Worm (Caenorhabditis elegans) whole organism, L3 larva: ENCODE data around the gene spp-14.

Source experiments
- R02D3.7 ChIP-seq: fragments of 150-350 bp; optimal IDR thresholded peaks from 2 replicates; lab custom pipeline; 2014; ENCODE audit warnings: missing biosample characterization, missing genetic modification characterization
- ama-1 ChIP-seq: fragments of 150-350 bp; optimal IDR thresholded peaks from 2 replicates; lab custom pipeline; 2018
- ceh-28 ChIP-seq: fragments of 150-350 bp; optimal IDR thresholded peaks from 2 replicates; lab custom pipeline; 2014; ENCODE audit warnings: missing biosample characterization, missing genetic modification reagents, missing genetic modification characterization
- ceh-82 ChIP-seq: fragments of 150-350 bp; optimal IDR thresholded peaks from 2 replicates; lab custom pipeline; 2014; ENCODE audit warnings: missing biosample characterization, missing genetic modification characterization
- fos-1 ChIP-seq: fragments of 150-350 bp; optimal IDR thresholded peaks from 2 replicates; lab custom pipeline; 2014; ENCODE audit warnings: missing biosample characterization, missing genetic modification characterization
- lin-15B ChIP-seq: fragments of 150-350 bp; optimal IDR thresholded peaks from 2 replicates; lab custom pipeline; 2014; ENCODE audit warnings: missing biosample characterization, missing genetic modification characterization
- nhr-25 ChIP-seq: sonication (generic microtip); optimal IDR thresholded peaks from 2 replicates; lab custom pipeline; 2017; ENCODE audit warnings: missing biosample characterization, missing genetic modification characterization
- ztf-11 ChIP-seq: fragments of 150-350 bp; optimal IDR thresholded peaks from 2 replicates; lab custom pipeline; 2014; ENCODE audit warnings: missing biosample characterization, missing genetic modification characterization

DNA sequence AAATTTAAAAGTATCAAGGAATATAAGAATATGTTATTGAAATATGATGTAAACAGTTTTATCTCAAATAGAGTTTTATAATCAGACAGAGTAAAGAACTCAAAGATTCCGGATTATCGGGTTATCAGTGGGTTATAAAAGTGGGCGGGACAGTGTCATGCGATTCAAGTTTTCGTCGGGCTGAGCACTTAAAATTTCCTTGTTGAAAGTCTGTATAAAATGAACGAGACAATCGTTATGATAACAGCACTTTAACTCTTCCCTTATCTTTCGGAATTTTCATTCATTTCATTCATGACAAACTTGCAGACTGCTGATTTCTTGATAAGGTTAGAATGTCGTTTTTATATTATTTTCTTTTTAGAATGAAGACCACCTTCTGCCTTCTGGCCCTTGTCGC lies at the start of gene spp-14:
- TF ChIP-seq ceh-28 (tag; lab: Kevin White, UChicago), result no peak
- no peak for TF ChIP-seq lin-15B (tag; lab: Kevin White, UChicago)
- no peak for TF ChIP-seq R02D3.7 (tag; lab: Kevin White, UChicago)
- no peak for TF ChIP-seq fos-1 (tag; lab: Kevin White, UChicago)
- no peak for TF ChIP-seq nhr-25 (tag; lab: Kevin White, UChicago)
- TF ChIP-seq ztf-11 (tag; lab: Kevin White, UChicago), result no peak
- TF ChIP-seq ama-1 (lab: Kevin White, UChicago), result no peak
- no peak for TF ChIP-seq ceh-82 (tag; lab: Kevin White, UChicago)
